Worm (Caenorhabditis elegans) whole organism, L4/young adult: Measurements from ENCODE around the gene ptc-3.

Experiments used
- W03F9.2 ChIP-seq: fragments of 150-350 bp; optimal IDR thresholded peaks from 2 replicates; lab custom pipeline; 2014; ENCODE audit warnings: missing biosample characterization, missing genetic modification characterization
- dao-5 ChIP-seq: sonication (generic microtip); optimal IDR thresholded peaks from 2 replicates; lab custom pipeline; 2016; ENCODE audit warnings: missing genotype, missing genetic modification characterization, moderate library complexity, missing compliant biosample characterization
- him-1 ChIP-seq: sonication (generic microtip); optimal IDR thresholded peaks from 2 replicates; lab custom pipeline; 2016; ENCODE audit warnings: missing genotype, missing genetic modification reagents, missing genetic modification characterization, missing compliant biosample characterization

DNA sequence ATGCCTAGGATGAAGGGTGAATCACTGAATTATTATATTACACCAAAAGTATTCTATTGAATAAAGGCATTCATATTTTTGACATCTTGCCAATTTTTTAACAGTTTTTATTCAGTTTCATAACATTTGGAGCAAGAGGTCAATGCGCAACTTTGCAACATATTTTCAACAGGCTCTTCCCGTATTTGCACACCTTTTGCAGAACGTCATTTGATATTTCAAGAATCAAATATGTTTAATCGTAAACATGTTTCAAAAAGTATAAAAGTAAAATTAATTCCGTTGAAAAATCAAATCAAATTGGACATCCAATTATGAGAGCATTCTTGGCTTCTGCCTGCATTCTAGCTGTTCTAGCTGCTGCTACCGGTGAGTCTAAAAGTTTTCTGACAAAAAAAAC lies 15.3 kb upstream of the ptc-3 start, which contains the start of gene Y110A2AL.2:
- no peak for TF ChIP-seq dao-5 (tag; lab: Kevin White, UChicago)
- TF ChIP-seq W03F9.2 (tag; lab: Kevin White, UChicago): no peak
- no peak for TF ChIP-seq him-1
